Worm (Caenorhabditis elegans) whole organism, L3 larva: Measurements from ENCODE around the gene lgc-58.

Experiments used
- R02D3.7 ChIP-seq: fragments of 150-350 bp; optimal IDR thresholded peaks from 2 replicates; lab custom pipeline; 2014; ENCODE audit warnings: missing biosample characterization, missing genetic modification characterization
- ZK546.5 ChIP-seq: sonication (generic microtip); optimal IDR thresholded peaks from 2 replicates; lab custom pipeline; 2017; ENCODE audit warnings: missing biosample characterization, missing genetic modification characterization
- aly-2 ChIP-seq: fragments of 150-350 bp; optimal IDR thresholded peaks from 2 replicates; lab custom pipeline; 2014; ENCODE audit warnings: missing biosample characterization, missing genetic modification characterization
- ama-1 ChIP-seq: fragments of 150-350 bp; optimal IDR thresholded peaks from 2 replicates; lab custom pipeline; 2018
- ceh-16 ChIP-seq: sonication (generic microtip); optimal IDR thresholded peaks from 2 replicates; lab custom pipeline; 2017; ENCODE audit warnings: missing biosample characterization, missing genetic modification characterization
- ceh-28 ChIP-seq: fragments of 150-350 bp; optimal IDR thresholded peaks from 2 replicates; lab custom pipeline; 2014; ENCODE audit warnings: missing biosample characterization, missing genetic modification reagents, missing genetic modification characterization
- ceh-82 ChIP-seq: fragments of 150-350 bp; optimal IDR thresholded peaks from 2 replicates; lab custom pipeline; 2014; ENCODE audit warnings: missing biosample characterization, missing genetic modification characterization
- ceh-9 ChIP-seq: sonication (generic microtip); optimal IDR thresholded peaks from 2 replicates; lab custom pipeline; 2018; ENCODE audit warnings: missing biosample characterization, missing genetic modification characterization
- daf-12 ChIP-seq: fragments of 150-350 bp; optimal IDR thresholded peaks from 2 replicates; lab custom pipeline; 2014; ENCODE audit warnings: missing biosample characterization, missing genetic modification reagents, missing genetic modification characterization
- egl-27 ChIP-seq: sonication (generic microtip); optimal IDR thresholded peaks from 4 replicates; lab custom pipeline; 2017; ENCODE audit warnings: missing biosample characterization, missing genetic modification reagents, missing genetic modification characterization
- egl-5 ChIP-seq: fragments of 150-350 bp; optimal IDR thresholded peaks from 2 replicates; lab custom pipeline; 2017; ENCODE audit warnings: missing biosample characterization, missing genetic modification reagents, missing genetic modification characterization, inconsistent platforms
- elt-2 ChIP-seq: sonication (generic microtip); optimal IDR thresholded peaks from 2 replicates; lab custom pipeline; 2016; ENCODE audit warnings: missing genetic modification reagents, mild to moderate bottlenecking, missing genetic modification characterization, missing compliant biosample characterization
- elt-3 ChIP-seq, 3 experiments: fragments of 150-350 bp in 1 of 3; sonication (generic microtip) in 2 of 3; optimal IDR thresholded peaks; 2 replicates in 2 of 3; 4 replicates in 1 of 3; lab custom pipeline; 2014 to 2017; ENCODE audit warnings: missing biosample characterization in 3 of 3, missing genetic modification characterization in 3 of 3
- eor-1 ChIP-seq, 2 experiments: fragments of 150-350 bp; optimal IDR thresholded peaks; 2 replicates each; lab custom pipeline; 2014 to 2018; ENCODE audit warnings: missing biosample characterization in 2 of 2, missing genetic modification characterization in 2 of 2
- fkh-10 ChIP-seq: sonication (generic microtip); optimal IDR thresholded peaks from 2 replicates; lab custom pipeline; 2017; ENCODE audit warnings: missing biosample characterization, missing genetic modification reagents, missing genetic modification characterization
- fkh-2 ChIP-seq: fragments of 150-350 bp; optimal IDR thresholded peaks from 2 replicates; lab custom pipeline; 2014; ENCODE audit warnings: missing biosample characterization, missing genetic modification reagents, missing genetic modification characterization
- hmg-11 ChIP-seq: sonication (generic microtip); optimal IDR thresholded peaks from 2 replicates; lab custom pipeline; 2016; ENCODE audit warnings: missing genetic modification characterization, missing compliant biosample characterization
- jun-1 ChIP-seq: fragments of 150-350 bp; optimal IDR thresholded peaks from 2 replicates; lab custom pipeline; 2014; ENCODE audit warnings: missing biosample characterization, missing genetic modification reagents, missing genetic modification characterization
- lin-15B ChIP-seq: fragments of 150-350 bp; optimal IDR thresholded peaks from 2 replicates; lab custom pipeline; 2014; ENCODE audit warnings: missing biosample characterization, missing genetic modification characterization
- lin-39 ChIP-seq: fragments of 150-350 bp; optimal IDR thresholded peaks from 2 replicates; lab custom pipeline; 2018; ENCODE audit warnings: missing biosample characterization, missing genetic modification reagents, missing genetic modification characterization
- lsy-12 ChIP-seq: sonication (generic microtip); optimal IDR thresholded peaks from 2 replicates; lab custom pipeline; 2016; ENCODE audit warnings: mild to moderate bottlenecking, missing genetic modification characterization, missing compliant biosample characterization
- mml-1 ChIP-seq: fragments of 150-350 bp; sonication (generic microtip); optimal IDR thresholded peaks from 3 replicates; lab custom pipeline; 2014; ENCODE audit warnings: missing biosample characterization, missing genetic modification characterization
- nfya-1 ChIP-seq: sonication (generic microtip); optimal IDR thresholded peaks from 2 replicates; lab custom pipeline; 2017; ENCODE audit warnings: missing genetic modification characterization, mild to moderate bottlenecking, missing compliant biosample characterization, antibody characterized with exemption, moderate library complexity; ENCODE audit not compliant: insufficient read depth
- nhr-11 ChIP-seq: fragments of 150-350 bp; optimal IDR thresholded peaks from 2 replicates; lab custom pipeline; 2014; ENCODE audit warnings: missing biosample characterization, missing genetic modification characterization
- nhr-12 ChIP-seq: fragments of 150-350 bp; optimal IDR thresholded peaks from 2 replicates; lab custom pipeline; 2014; ENCODE audit warnings: missing biosample characterization, missing genetic modification characterization
- nhr-23 ChIP-seq: fragments of 150-350 bp; optimal IDR thresholded peaks from 2 replicates; lab custom pipeline; 2014; ENCODE audit warnings: missing biosample characterization, missing genetic modification reagents, missing genetic modification characterization
- nhr-237 ChIP-seq: fragments of 150-350 bp; optimal IDR thresholded peaks from 2 replicates; lab custom pipeline; 2014; ENCODE audit warnings: missing biosample characterization, missing genetic modification characterization
- nhr-25 ChIP-seq: sonication (generic microtip); optimal IDR thresholded peaks from 2 replicates; lab custom pipeline; 2017; ENCODE audit warnings: missing biosample characterization, missing genetic modification characterization
- nhr-28 ChIP-seq: fragments of 150-350 bp; optimal IDR thresholded peaks from 2 replicates; lab custom pipeline; 2014; ENCODE audit warnings: missing biosample characterization, missing genetic modification characterization
- nhr-67 ChIP-seq: fragments of 150-350 bp; optimal IDR thresholded peaks from 2 replicates; lab custom pipeline; 2014; ENCODE audit warnings: missing biosample characterization, missing genetic modification characterization
- nhr-76 ChIP-seq: fragments of 150-350 bp; sonication (generic microtip); optimal IDR thresholded peaks from 5 replicates; lab custom pipeline; 2014; ENCODE audit warnings: missing biosample characterization, missing genetic modification characterization
- nhr-77 ChIP-seq: fragments of 150-350 bp; optimal IDR thresholded peaks from 2 replicates; lab custom pipeline; 2014; ENCODE audit warnings: missing biosample characterization, missing genetic modification characterization
- pha-4 ChIP-seq: fragments of 150-350 bp; optimal IDR thresholded peaks from 2 replicates; lab custom pipeline; 2014; ENCODE audit warnings: missing biosample characterization, missing genetic modification reagents, missing genetic modification characterization
- pqm-1 ChIP-seq: fragments of 150-350 bp; optimal IDR thresholded peaks from 2 replicates; lab custom pipeline; 2017; ENCODE audit warnings: missing biosample characterization, missing genetic modification characterization, inconsistent platforms
- sea-2 ChIP-seq: fragments of 150-350 bp; sonication (generic microtip); optimal IDR thresholded peaks from 4 replicates; lab custom pipeline; 2014; ENCODE audit warnings: missing biosample characterization, missing genetic modification reagents, missing genetic modification characterization
- skn-1 ChIP-seq: fragments of 150-350 bp; optimal IDR thresholded peaks from 2 replicates; lab custom pipeline; 2014; ENCODE audit warnings: missing biosample characterization, missing genetic modification characterization
- tbx-2 ChIP-seq: sonication (generic microtip); optimal IDR thresholded peaks from 2 replicates; lab custom pipeline; 2016; ENCODE audit warnings: mild to moderate bottlenecking, missing genetic modification characterization, missing compliant biosample characterization
- unc-39 ChIP-seq: sonication (generic microtip); optimal IDR thresholded peaks from 4 replicates; lab custom pipeline; 2017; ENCODE audit warnings: missing biosample characterization, missing genetic modification characterization
- unc-62 ChIP-seq: fragments of 150-350 bp; sonication (generic microtip); optimal IDR thresholded peaks from 4 replicates; lab custom pipeline; 2014; ENCODE audit warnings: missing biosample characterization, missing genetic modification reagents, missing genetic modification characterization
- zag-1 ChIP-seq: fragments of 150-350 bp; optimal IDR thresholded peaks from 2 replicates; lab custom pipeline; 2014; ENCODE audit warnings: missing biosample characterization, missing genetic modification characterization
- ztf-11 ChIP-seq: fragments of 150-350 bp; optimal IDR thresholded peaks from 2 replicates; lab custom pipeline; 2014; ENCODE audit warnings: missing biosample characterization, missing genetic modification characterization
- ztf-4 ChIP-seq: fragments of 150-350 bp; optimal IDR thresholded peaks from 2 replicates; lab custom pipeline; 2014; ENCODE audit warnings: missing biosample characterization, missing genetic modification characterization

lgc-58 gene

DNA sequence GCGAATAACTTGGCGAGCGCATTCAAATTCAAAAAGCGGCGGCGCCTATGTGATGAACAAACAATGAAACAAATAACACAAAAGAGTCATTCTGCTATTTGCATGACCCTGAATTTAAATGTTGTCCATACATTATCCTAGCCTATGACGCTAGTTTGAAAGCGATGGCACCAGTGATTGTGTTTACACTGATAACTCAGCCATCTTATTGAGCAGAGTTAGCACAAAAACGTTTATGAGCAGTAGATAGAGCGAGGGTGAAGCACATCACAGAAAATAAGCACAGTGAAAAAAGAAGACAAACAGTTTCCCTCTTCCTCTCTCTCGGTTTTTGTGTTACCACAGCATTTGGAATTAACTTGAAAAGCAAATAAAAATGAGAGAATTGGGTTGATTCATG lies 32.0 kb upstream of the lgc-58 start:
- TF ChIP-seq tbx-2 (tag; lab: Kevin White, UChicago) (no peak), elt-2 (peak; percentile 8), unc-62 (GFP tag; lab: Kevin White, UChicago) (no peak), nhr-23 (tag; lab: Kevin White, UChicago) (no peak), fkh-10 (GFP tag; lab: Kevin White, UChicago) (no peak), pha-4 (tag; lab: Kevin White, UChicago) (peak; percentile 79), fkh-2 (tag; lab: Kevin White, UChicago) (no peak), jun-1 (tag; lab: Kevin White, UChicago) (peak; percentile 37), ceh-9 (no peak), lin-39 (tag; lab: Kevin White, UChicago) (no peak), ama-1 (lab: Kevin White, UChicago) (no peak), lin-15B (tag; lab: Kevin White, UChicago) (no peak), skn-1 (tag; lab: Kevin White, UChicago) (no peak)

DNA sequence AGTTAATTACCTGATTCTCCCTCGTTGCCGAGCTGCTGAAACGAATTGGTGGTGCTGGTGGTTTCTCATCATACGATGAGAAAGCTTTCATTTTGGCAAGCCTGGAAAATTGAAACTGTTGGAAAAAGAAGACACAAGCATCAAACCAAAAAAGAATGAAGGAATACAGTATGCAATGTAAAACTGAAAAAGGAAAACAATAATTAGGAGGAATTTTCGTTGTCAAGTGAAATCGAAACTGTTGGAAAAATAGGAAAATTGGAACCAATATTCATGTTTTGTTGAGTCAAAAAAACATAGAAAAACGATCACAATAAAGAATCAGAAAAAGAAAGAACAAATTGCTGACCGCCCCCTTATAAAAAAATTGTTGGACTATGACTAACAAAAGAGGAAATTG lies 26.8 kb upstream of the lgc-58 start, which contains the start of gene pak-1:
Gene pak-1 (minus strand): TSS at position 101 of the 400 bp plus-strand sequence.
- no peak for TF ChIP-seq ztf-4 (tag; lab: Kevin White, UChicago)
- no peak for TF ChIP-seq sea-2 (GFP tag; lab: Kevin White, UChicago)
- no peak for TF ChIP-seq nhr-12 (tag; lab: Kevin White, UChicago)
- TF ChIP-seq egl-5 (tag; lab: Kevin White, UChicago) = no peak
- no peak for TF ChIP-seq hmg-11 (tag; lab: Kevin White, UChicago)
- no peak for TF ChIP-seq nfya-1 (tag; lab: Kevin White, UChicago)
- no peak for TF ChIP-seq lin-15B (tag; lab: Kevin White, UChicago)
- TF ChIP-seq, all 47 proteins: peak for 0

DNA sequence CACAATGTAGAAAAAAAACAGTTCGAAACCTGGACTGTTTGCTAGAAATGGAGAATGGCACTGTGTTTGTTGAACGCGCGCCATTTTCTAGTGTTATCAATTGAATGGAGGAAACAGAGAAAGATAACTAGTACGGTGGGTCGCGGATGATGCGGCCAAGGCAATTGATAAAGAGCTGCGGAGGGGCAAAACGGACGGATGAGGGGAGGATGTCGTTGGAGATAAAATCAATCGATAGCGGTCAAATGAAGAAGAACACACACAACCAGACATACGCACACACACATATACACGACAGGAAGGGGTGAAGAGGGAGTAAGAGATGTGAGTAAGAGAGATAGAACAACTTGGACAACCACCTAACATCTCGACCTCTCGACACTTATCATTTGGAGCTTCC lies 25.2 kb upstream of the lgc-58 start:
- TF ChIP-seq nhr-23 (tag; lab: Kevin White, UChicago) = peak; percentile 68
- peak in 1 of 3 experiments; percentile 87 for TF ChIP-seq elt-3 (tag; optimal IDR thresholded peaks at IDR 0.05; lab: Kevin White, UChicago)
- TF ChIP-seq skn-1 (tag; lab: Kevin White, UChicago) = no peak
- TF ChIP-seq ceh-28 (tag; lab: Kevin White, UChicago) = peak; percentile 80
- TF ChIP-seq ztf-11 (tag; lab: Kevin White, UChicago) = no peak
- TF ChIP-seq elt-2 = peak; percentile 56
- TF ChIP-seq, all 47 proteins: peak for 4

DNA sequence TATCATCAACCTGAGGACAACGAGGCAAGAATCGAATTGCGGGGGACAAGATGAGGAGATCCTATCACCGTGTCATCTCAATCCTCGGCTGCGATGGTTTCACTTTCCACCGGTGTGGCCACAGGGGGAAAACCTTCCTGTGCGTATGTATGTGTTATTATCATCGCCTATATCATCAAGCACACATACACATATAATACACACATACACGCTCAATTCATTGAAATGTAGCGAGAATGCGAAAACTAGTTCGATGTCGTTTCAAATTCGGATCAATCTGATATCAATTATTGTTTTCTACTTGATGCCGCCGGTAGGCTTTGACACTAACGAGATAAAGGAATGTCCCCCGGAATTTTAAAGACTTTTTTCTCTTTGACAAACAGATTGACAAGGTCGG lies 24.5 kb upstream of the lgc-58 start:
- TF ChIP-seq nhr-23 (tag; lab: Kevin White, UChicago) (peak; percentile 59), nhr-25 (tag; lab: Kevin White, UChicago) (peak; percentile 39), nhr-28 (tag; lab: Kevin White, UChicago) (no peak), lsy-12 (tag; lab: Kevin White, UChicago) (no peak)

DNA sequence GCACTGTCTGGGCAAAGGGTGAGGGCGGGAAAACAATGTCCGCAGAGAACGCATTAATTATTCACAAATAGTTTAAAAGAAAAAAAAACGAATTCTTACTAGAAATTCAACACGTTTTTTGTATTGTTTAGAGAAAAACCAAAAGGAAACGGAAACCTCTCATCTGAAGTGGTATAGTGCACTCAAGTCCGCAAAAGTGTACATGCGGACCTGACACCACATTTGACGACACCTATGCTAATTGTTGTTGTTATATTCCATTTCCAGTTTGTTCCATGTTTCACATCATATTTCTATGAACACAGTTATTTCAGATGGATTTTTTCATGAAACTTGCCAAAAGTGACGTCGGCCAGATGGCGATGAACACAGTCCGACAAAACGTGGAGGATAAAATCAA lies 22.6 kb upstream of the lgc-58 start, which contains the start of gene C45B2.6:
Gene C45B2.6 (plus strand): TSS at position 136 of the 400 bp plus-strand sequence.
- TF ChIP-seq nhr-77 (tag; lab: Kevin White, UChicago) (no peak), fkh-10 (GFP tag; lab: Kevin White, UChicago) (no peak), ztf-4 (tag; lab: Kevin White, UChicago) (no peak), nhr-237 (tag; lab: Kevin White, UChicago) (no peak), ceh-28 (tag; lab: Kevin White, UChicago) (no peak), aly-2 (tag; lab: Kevin White, UChicago) (no peak), daf-12 (tag; lab: Kevin White, UChicago) (no peak), nfya-1 (tag; lab: Kevin White, UChicago) (peak; percentile 26), ama-1 (lab: Kevin White, UChicago) (no peak), egl-27 (tag; lab: Kevin White, UChicago) (no peak), ztf-11 (tag; lab: Kevin White, UChicago) (no peak), ceh-16 (tag; lab: Kevin White, UChicago) (no peak), ceh-82 (no peak), pqm-1 (tag; lab: Kevin White, UChicago) (no peak), zag-1 (tag; lab: Kevin White, UChicago) (no peak), unc-39 (tag; lab: Kevin White, UChicago) (no peak), tbx-2 (tag; lab: Kevin White, UChicago) (no peak), elt-2 (no peak), jun-1 (tag; lab: Kevin White, UChicago) (no peak), hmg-11 (tag; lab: Kevin White, UChicago) (peak; percentile 29), skn-1 (tag; lab: Kevin White, UChicago) (no peak), ZK546.5 (tag; lab: Kevin White, UChicago) (no peak), nhr-76 (tag; lab: Kevin White, UChicago) (no peak), nhr-11 (tag; lab: Kevin White, UChicago) (no peak), R02D3.7 (tag; lab: Kevin White, UChicago) (no peak), nhr-67 (tag; lab: Kevin White, UChicago) (no peak), egl-5 (tag; lab: Kevin White, UChicago) (peak; percentile 60), pha-4 (tag; lab: Kevin White, UChicago) (peak; percentile 43), mml-1 (no peak), unc-62 (GFP tag; lab: Kevin White, UChicago) (no peak), eor-1 (tag; optimal IDR thresholded peaks at IDR 0.05; lab: Kevin White, UChicago) (no peak), elt-3 (tag; optimal IDR thresholded peaks at IDR 0.05; lab: Kevin White, UChicago) (no peak), nhr-25 (tag; lab: Kevin White, UChicago) (peak; percentile 15), lsy-12 (tag; lab: Kevin White, UChicago) (no peak), nhr-23 (tag; lab: Kevin White, UChicago) (no peak), lin-39 (tag; lab: Kevin White, UChicago) (no peak)
